Worm (Caenorhabditis elegans) whole organism, early embryonic: ENCODE data around the gene dot-1.5.

ENCODE experiments used
- B0310.2 ChIP-seq: sonication (generic microtip); optimal IDR thresholded peaks from 2 replicates; lab custom pipeline; 2016; ENCODE audit warnings: mild to moderate bottlenecking, missing genetic modification characterization, missing compliant biosample characterization
- F13C5.2 ChIP-seq: sonication (generic microtip); optimal IDR thresholded peaks from 2 replicates; lab custom pipeline; 2017; ENCODE audit warnings: mild to moderate bottlenecking, missing genetic modification characterization, inconsistent platforms, missing compliant biosample characterization
- aly-1 ChIP-seq: sonication (generic microtip); optimal IDR thresholded peaks from 2 replicates; lab custom pipeline; 2016; ENCODE audit warnings: missing genetic modification characterization, missing compliant biosample characterization
- ama-1 ChIP-seq: fragments of 150-350 bp; optimal IDR thresholded peaks from 2 replicates; lab custom pipeline; 2014
- ceh-13 ChIP-seq: fragments of 200-800 bp; sonication (Bioruptor generic); optimal IDR thresholded peaks from 2 replicates; lab custom pipeline; 2018; ENCODE audit warnings: mild to moderate bottlenecking, missing genetic modification characterization, missing compliant biosample characterization
- ceh-36 ChIP-seq: sonication (generic microtip); optimal IDR thresholded peaks from 2 replicates; lab custom pipeline; 2016; ENCODE audit warnings: missing genetic modification characterization, inconsistent platforms, missing compliant biosample characterization
- ets-7 ChIP-seq: sonication (generic microtip); optimal IDR thresholded peaks from 2 replicates; lab custom pipeline; 2016; ENCODE audit warnings: missing genotype, missing genetic modification characterization, missing compliant biosample characterization
- flt-1 ChIP-seq: fragments of 200-800 bp; sonication (Bioruptor generic); IDR thresholded peaks from 2 replicates; pipeline ENCODE4 v1.3.6; 2022; ENCODE audit warnings: missing genetic modification characterization, missing compliant biosample characterization
- hmbx-1 ChIP-seq: sonication (generic microtip); optimal IDR thresholded peaks from 2 replicates; lab custom pipeline; 2016; ENCODE audit warnings: mild to moderate bottlenecking, missing genetic modification characterization, missing compliant biosample characterization
- hmg-4 ChIP-seq: fragments of 200-800 bp; sonication (Bioruptor generic); optimal IDR thresholded peaks from 2 replicates; lab custom pipeline; 2018; ENCODE audit warnings: mild to moderate bottlenecking, missing genetic modification characterization, missing compliant biosample characterization
- hnd-1 ChIP-seq: sonication (generic microtip); optimal IDR thresholded peaks from 2 replicates; lab custom pipeline; 2016; ENCODE audit warnings: missing genetic modification characterization, missing compliant biosample characterization
- pes-1 ChIP-seq: fragments of 200-800 bp; sonication (Bioruptor generic); IDR thresholded peaks from 2 replicates; pipeline ENCODE4 v1.3.6; 2022; ENCODE audit warnings: missing genetic modification reagents, missing genetic modification characterization, missing compliant biosample characterization
- scrt-1 ChIP-seq: fragments of 200-800 bp; sonication (Bioruptor generic); IDR thresholded peaks from 2 replicates; pipeline ENCODE4 v1.3.6; 2022; ENCODE audit warnings: missing genetic modification characterization, missing compliant biosample characterization
- sea-1 ChIP-seq: fragments of 200-800 bp; sonication (Bioruptor generic); conservative IDR thresholded peaks from 2 replicates; pipeline ENCODE4 v1.3.6; 2022; ENCODE audit warnings: missing genetic modification characterization, missing compliant biosample characterization
- tbx-11 ChIP-seq: fragments of 200-800 bp; sonication (Bioruptor generic); IDR thresholded peaks from 2 replicates; pipeline ENCODE4 v1.3.6; 2022; ENCODE audit warnings: missing genetic modification characterization, missing compliant biosample characterization
- tbx-37 ChIP-seq: fragments of 200-800 bp; sonication (Bioruptor generic); conservative IDR thresholded peaks from 2 replicates; pipeline ENCODE4 v1.3.6; 2022; ENCODE audit warnings: missing genetic modification reagents, missing genetic modification characterization, missing compliant biosample characterization
- tra-4 ChIP-seq: sonication (generic microtip); optimal IDR thresholded peaks from 2 replicates; lab custom pipeline; 2017; ENCODE audit warnings: missing genetic modification characterization, missing compliant biosample characterization

The dot-1.5 gene

DNA sequence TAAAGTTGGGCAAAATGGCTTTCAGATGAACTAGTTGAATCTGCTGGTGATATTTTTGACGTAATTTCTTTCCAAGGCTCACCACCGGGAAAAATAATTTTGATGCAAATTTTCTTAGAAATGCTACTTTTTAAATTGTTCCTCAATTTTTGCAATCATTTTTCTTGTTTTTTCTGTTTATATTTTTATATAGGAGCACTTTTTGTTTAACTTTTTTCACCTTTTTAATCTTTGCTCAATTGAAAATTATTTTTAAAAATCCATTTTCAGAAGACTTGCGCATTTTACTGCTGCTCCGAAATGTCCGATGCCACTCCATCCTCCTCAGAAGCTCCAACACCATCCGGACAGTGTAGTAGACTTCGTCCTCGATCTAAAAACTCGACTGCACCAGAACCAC lies at the start of gene dot-1.5:
TSS of gene dot-1.5 (plus strand) at position 301 of the 400 bp plus-strand sequence.
- no peak for TF ChIP-seq pes-1 (GFP tag; lab: Robert Waterston, UW)
- TF ChIP-seq tbx-11 (GFP tag; lab: Robert Waterston, UW): no peak
- no peak for TF ChIP-seq B0310.2 (tag; lab: Kevin White, UChicago)
- no peak for TF ChIP-seq aly-1 (tag; lab: Kevin White, UChicago)
- TF ChIP-seq scrt-1 (GFP tag; lab: Robert Waterston, UW): no peak
- TF ChIP-seq ets-7 (tag; lab: Kevin White, UChicago): no peak
- no peak for TF ChIP-seq ama-1 (lab: Kevin White, UChicago)

ce11 chrX:1870991-1871390 lies 46.3 kb upstream of the dot-1.5 start:
- TF ChIP-seq aly-1 (tag; lab: Kevin White, UChicago): no peak
- no peak for TF ChIP-seq ets-7 (tag; lab: Kevin White, UChicago)
- TF ChIP-seq F13C5.2: no peak
- TF ChIP-seq ceh-13: no peak
- no peak for TF ChIP-seq hmbx-1 (tag; lab: Kevin White, UChicago)
- no peak for TF ChIP-seq tbx-11 (GFP tag; lab: Robert Waterston, UW)
- no peak for TF ChIP-seq scrt-1 (GFP tag; lab: Robert Waterston, UW)
- no peak for TF ChIP-seq ceh-36 (tag; lab: Kevin White, UChicago)
- no peak for TF ChIP-seq hnd-1 (tag; lab: Kevin White, UChicago)

DNA sequence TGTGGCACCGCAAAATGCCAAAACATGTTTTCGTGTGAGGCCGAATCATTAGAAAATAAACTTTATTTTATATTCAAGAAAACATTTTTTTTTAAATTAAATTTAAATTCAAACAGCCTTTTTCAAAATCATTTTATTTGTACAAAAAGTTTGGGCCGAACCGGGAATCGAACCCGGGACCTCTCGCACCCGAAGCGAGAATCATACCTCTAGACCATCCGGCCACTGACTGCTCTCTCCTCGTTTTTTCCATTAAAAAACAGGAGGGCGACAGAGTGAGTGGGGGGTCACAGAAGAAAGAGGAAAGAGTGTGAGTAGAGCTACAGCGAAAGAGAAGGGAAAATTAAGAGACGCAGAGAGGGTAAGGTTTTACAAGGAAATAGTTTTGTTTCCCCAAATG lies 36.6 kb upstream of the dot-1.5 start:
- TF ChIP-seq tbx-11 (GFP tag; lab: Robert Waterston, UW) (peak; percentile 91), B0310.2 (tag; lab: Kevin White, UChicago) (peak; percentile 53), ceh-13 (peak; percentile 76), scrt-1 (GFP tag; lab: Robert Waterston, UW) (peak; percentile 88), F13C5.2 (peak; percentile 89), hmbx-1 (tag; lab: Kevin White, UChicago) (peak; percentile 51), tbx-37 (GFP tag; lab: Robert Waterston, UW) (peak; percentile 81), aly-1 (tag; lab: Kevin White, UChicago) (peak; percentile 83), sea-1 (peak; percentile 85), hnd-1 (tag; lab: Kevin White, UChicago) (peak; percentile 81), ceh-36 (tag; lab: Kevin White, UChicago) (peak; percentile 83), pes-1 (GFP tag; lab: Robert Waterston, UW) (peak; percentile 93), tra-4 (tag; lab: Kevin White, UChicago) (no peak), flt-1 (peak; percentile 94), ama-1 (lab: Kevin White, UChicago) (no peak), ets-7 (tag; lab: Kevin White, UChicago) (peak; percentile 52), hmg-4 (GFP tag; lab: Kevin White, UChicago) (peak; percentile 91)

ce11 chrX:1888445-1889035 lies 28.7 kb upstream of the dot-1.5 start:
- TF ChIP-seq pes-1 (GFP tag; lab: Robert Waterston, UW) (0 out of 2 replicates have a peak, but pooled peaks have one; percentile 7), tra-4 (tag; lab: Kevin White, UChicago) (no peak)

DNA sequence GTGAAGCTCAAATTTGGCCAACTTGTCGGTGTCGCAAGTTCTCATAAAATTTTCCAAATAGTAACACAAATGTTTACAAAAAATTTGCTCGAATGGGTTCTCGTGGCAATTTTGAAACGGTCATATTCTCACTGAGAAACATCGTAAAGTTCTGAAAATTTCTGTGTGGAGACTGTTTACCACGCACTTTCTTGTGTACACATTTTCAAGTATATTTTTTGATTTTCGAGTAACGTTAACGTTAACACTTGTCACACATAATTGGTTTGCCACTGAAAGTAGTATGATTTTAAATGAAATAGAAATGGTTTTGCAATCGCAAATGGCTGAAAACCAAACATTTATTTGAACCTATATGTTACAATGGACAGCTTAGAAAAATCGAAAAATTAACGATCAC lies 26.5 kb upstream of the dot-1.5 start:
- TF ChIP-seq ets-7 (tag; lab: Kevin White, UChicago) (no peak), pes-1 (GFP tag; lab: Robert Waterston, UW) (no peak), ceh-13 (no peak), hmg-4 (GFP tag; lab: Kevin White, UChicago) (no peak), flt-1 (no peak), B0310.2 (tag; lab: Kevin White, UChicago) (no peak), tbx-37 (GFP tag; lab: Robert Waterston, UW) (no peak), ama-1 (lab: Kevin White, UChicago) (no peak)

DNA sequence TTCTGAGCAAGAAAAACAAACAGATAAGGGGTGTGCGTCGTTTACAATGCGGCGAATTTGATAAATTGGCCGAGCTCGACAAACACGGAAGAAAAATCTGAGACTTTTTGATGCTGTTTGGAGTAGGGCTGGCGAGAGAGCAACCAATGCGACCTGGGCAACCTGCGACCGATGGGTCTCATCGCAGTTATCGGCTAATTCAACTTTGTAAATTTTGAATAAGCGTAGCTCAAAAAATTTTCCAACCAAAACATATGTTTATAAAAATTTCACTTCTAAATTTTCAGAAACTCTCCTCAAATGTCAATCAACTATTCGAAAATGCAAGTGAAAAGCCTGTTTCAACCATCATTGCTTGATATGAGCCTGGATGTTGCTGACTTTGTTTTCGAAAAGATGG lies 25.4 kb upstream of the dot-1.5 start, which contains the start of gene B0294.3:
TSS of gene B0294.3 (plus strand) at position 301 of the 400 bp plus-strand sequence.
- TF ChIP-seq scrt-1 (GFP tag; lab: Robert Waterston, UW): no peak

DNA sequence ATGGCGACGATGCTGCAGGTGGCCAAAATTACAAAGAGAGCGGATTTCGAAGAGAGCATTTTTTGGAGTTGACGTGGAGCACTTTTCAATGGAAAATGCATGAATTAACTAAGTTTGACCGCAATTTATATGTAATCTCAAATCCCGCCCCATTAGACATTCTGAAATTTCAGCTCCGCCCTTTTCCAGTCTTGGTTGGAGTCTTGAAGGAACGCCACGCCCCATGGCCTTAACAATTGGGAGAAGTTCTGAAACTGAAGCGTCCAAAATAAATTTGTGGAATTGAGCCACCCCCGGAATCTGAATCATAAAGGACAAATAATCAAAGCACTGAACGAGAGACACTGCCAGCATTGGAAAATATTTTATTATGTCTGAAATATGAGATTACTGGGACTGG lies 20.0 kb upstream of the dot-1.5 start, which contains the start of gene B0294.1:
TSS of gene B0294.1 (minus strand) at position 101 of the 400 bp plus-strand sequence.
- TF ChIP-seq tra-4 (tag; lab: Kevin White, UChicago): no peak

- no peak for TF ChIP-seq hmbx-1 (tag; lab: Kevin White, UChicago)
- no peak for TF ChIP-seq ceh-13
- TF ChIP-seq sea-1: no peak
- TF ChIP-seq hnd-1 (tag; lab: Kevin White, UChicago): no peak
- TF ChIP-seq flt-1: no peak
- no peak for TF ChIP-seq F13C5.2
- no peak for TF ChIP-seq ama-1 (lab: Kevin White, UChicago)
- TF ChIP-seq tbx-37 (GFP tag; lab: Robert Waterston, UW): no peak
- no peak for TF ChIP-seq pes-1 (GFP tag; lab: Robert Waterston, UW)
- TF ChIP-seq B0310.2 (tag; lab: Kevin White, UChicago): no peak
- TF ChIP-seq ets-7 (tag; lab: Kevin White, UChicago): no peak
- no peak for TF ChIP-seq scrt-1 (GFP tag; lab: Robert Waterston, UW)
- no peak for TF ChIP-seq tbx-11 (GFP tag; lab: Robert Waterston, UW)
- TF ChIP-seq tra-4 (tag; lab: Kevin White, UChicago): no peak
- no peak for TF ChIP-seq hmg-4 (GFP tag; lab: Kevin White, UChicago)
Measured at ce11 chrX:1901480-1901879, 15.8 kb upstream of the dot-1.5 start.
